Worm (Caenorhabditis elegans) whole organism, L2 larva: ENCODE results near the gene nhr-128.

Experiments
- alr-1 ChIP-seq: fragments of 150-350 bp; optimal IDR thresholded peaks from 2 replicates; lab custom pipeline; 2014; ENCODE audit warnings: missing biosample characterization, missing genetic modification characterization
- ceh-82 ChIP-seq: fragments of 150-350 bp; optimal IDR thresholded peaks from 2 replicates; lab custom pipeline; 2014; ENCODE audit warnings: missing biosample characterization, missing genetic modification characterization
- dmd-4 ChIP-seq: sonication (generic microtip); optimal IDR thresholded peaks from 2 replicates; lab custom pipeline; 2017; ENCODE audit warnings: missing biosample characterization, missing genetic modification characterization
- elt-1 ChIP-seq: fragments of 150-350 bp; optimal IDR thresholded peaks from 2 replicates; lab custom pipeline; 2014; ENCODE audit warnings: missing biosample characterization, missing genetic modification characterization
- lin-13 ChIP-seq: fragments of 150-350 bp; optimal IDR thresholded peaks from 2 replicates; lab custom pipeline; 2014; ENCODE audit warnings: missing biosample characterization, missing genetic modification reagents, missing genetic modification characterization
- lin-39 ChIP-seq: fragments of 150-350 bp; optimal IDR thresholded peaks from 2 replicates; lab custom pipeline; 2014; ENCODE audit warnings: missing biosample characterization, missing genetic modification reagents, missing genetic modification characterization
- mab-5 ChIP-seq: fragments of 150-350 bp; optimal IDR thresholded peaks from 2 replicates; lab custom pipeline; 2014; ENCODE audit warnings: missing biosample characterization, missing genetic modification characterization
- mdl-1 ChIP-seq, 2 experiments: fragments of 150-350 bp in 1 of 2; sonication (generic microtip) in 1 of 2; optimal IDR thresholded peaks; 2 replicates each; lab custom pipeline; 2017; ENCODE audit warnings: missing biosample characterization in 2 of 2, missing genetic modification characterization in 2 of 2
- nhr-11 ChIP-seq: fragments of 150-350 bp; optimal IDR thresholded peaks from 2 replicates; lab custom pipeline; 2014; ENCODE audit warnings: missing biosample characterization, missing genetic modification characterization
- nhr-12 ChIP-seq: fragments of 150-350 bp; optimal IDR thresholded peaks from 2 replicates; lab custom pipeline; 2014; ENCODE audit warnings: missing biosample characterization, missing genetic modification characterization
- nhr-21 ChIP-seq: fragments of 150-350 bp; optimal IDR thresholded peaks from 2 replicates; lab custom pipeline; 2014; ENCODE audit warnings: missing biosample characterization, missing genetic modification characterization
- nhr-77 ChIP-seq: fragments of 150-350 bp; optimal IDR thresholded peaks from 2 replicates; lab custom pipeline; 2014; ENCODE audit warnings: missing biosample characterization, missing genetic modification characterization
- skn-1 ChIP-seq: sonication (generic microtip); optimal IDR thresholded peaks from 2 replicates; lab custom pipeline; 2017; ENCODE audit warnings: missing biosample characterization, missing genetic modification characterization
- ztf-11 ChIP-seq: sonication (generic microtip); optimal IDR thresholded peaks from 2 replicates; lab custom pipeline; 2017; ENCODE audit warnings: missing biosample characterization, missing genetic modification characterization

ce11 chrV:2206181-2206580, 15.7 kb upstream of the nhr-128 start, which contains the start of gene srt-40:
- TF ChIP-seq dmd-4 (tag; lab: Kevin White, UChicago) (no peak), skn-1 (no peak), elt-1 (tag; lab: Kevin White, UChicago) (no peak), mdl-1 (tag; optimal IDR thresholded peaks at IDR 0.05; lab: Kevin White, UChicago) (no peak), lin-13 (GFP tag; lab: Kevin White, UChicago) (no peak), nhr-77 (tag; lab: Kevin White, UChicago) (no peak), ztf-11 (tag; lab: Kevin White, UChicago) (no peak), nhr-11 (tag; lab: Kevin White, UChicago) (no peak), mab-5 (no peak), nhr-21 (no peak), lin-39 (tag; lab: Kevin White, UChicago) (no peak), nhr-12 (no peak), ceh-82 (no peak), alr-1 (tag; lab: Kevin White, UChicago) (no peak)
